Fruit fly (Drosophila melanogaster): ENCODE data around the gene Xpac.

The Xpac gene

DNA sequence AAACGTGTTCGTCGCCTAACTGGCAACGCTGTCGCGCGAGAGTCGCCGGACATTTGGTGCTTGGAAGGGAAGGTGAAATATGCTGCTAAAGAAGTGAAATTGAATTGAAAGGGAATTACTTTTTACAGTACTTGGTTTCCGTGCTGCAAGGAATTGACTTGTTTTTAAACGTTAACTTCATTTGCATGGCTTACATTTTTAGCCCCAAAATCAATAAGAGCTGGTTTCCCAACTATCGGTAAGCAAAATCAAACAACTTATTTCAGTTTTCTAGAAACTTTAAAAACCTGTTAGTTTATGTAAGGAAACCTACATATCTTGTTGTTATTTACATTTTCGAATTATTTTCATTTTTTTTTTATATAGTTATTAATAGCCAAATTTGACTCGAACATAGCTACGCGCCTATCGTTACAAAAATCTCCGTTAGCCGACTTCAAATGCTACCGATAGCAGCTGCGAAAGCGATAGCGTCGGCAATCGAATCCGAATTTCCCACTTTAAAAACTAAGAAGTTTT is 9.8 kb upstream of the Xpac start, which contains the start of the genes dgt4 and Nsun2 (continued):
- no peak for TF ChIP-seq oc (tag; optimal IDR thresholded peaks at IDR 0.05)
- no peak for TF ChIP-seq CG31388 (GFP tag; optimal IDR thresholded peaks at IDR 0.05)
- peak; percentile 65 for TF ChIP-seq Sry-δ (GFP tag; optimal IDR thresholded peaks at IDR 0.05)
- TF ChIP-seq NC2β (GFP tag; optimal IDR thresholded peaks at IDR 0.05) = no peak
- TF ChIP-seq hbn (GFP tag; IDR thresholded peaks at IDR 0.05; ENCODE audit: partially characterized antibody) = 0 out of 2 replicates have a peak, but pooled peaks have one; percentile 15
- peak; percentile 24 for TF ChIP-seq jumu (GFP tag; optimal IDR thresholded peaks at IDR 0.05)
- TF ChIP-seq NFAT (GFP tag; IDR thresholded peaks at IDR 0.05) = no peak
- TF ChIP-seq CG2116 (GFP tag; optimal IDR thresholded peaks at IDR 0.05) = peak; percentile 54
- peak; percentile 69 for TF ChIP-seq CG13287 (GFP tag; IDR thresholded peaks at IDR 0.05; ENCODE audit: partially characterized antibody)
- peak; percentile 32 for TF ChIP-seq CG12659 (GFP tag; optimal IDR thresholded peaks at IDR 0.05)
- peak; percentile 49 for TF ChIP-seq YL-1 (GFP tag; optimal IDR thresholded peaks at IDR 0.05)
- TF ChIP-seq row (GFP tag; IDR thresholded peaks at IDR 0.05) = peak; percentile 49
- peak; percentile 40 for TF ChIP-seq CG1603 (tag; optimal IDR thresholded peaks at IDR 0.05)
- peak; percentile 59 for TF ChIP-seq Bgb (GFP tag; IDR thresholded peaks at IDR 0.05; ENCODE audit: partially characterized antibody)
- TF ChIP-seq kay (GFP tag; optimal IDR thresholded peaks at IDR 0.05) = peak; percentile 29
- peak; percentile 0 to 7 for TF ChIP-seq dpn (GFP tag; optimal IDR thresholded peaks at IDR 0.05)
- TF ChIP-seq Med (GFP tag) = peak; percentile 64
- no peak for TF ChIP-seq CHES-1-like (GFP tag; optimal IDR thresholded peaks at IDR 0.05)
- TF ChIP-seq pzg (GFP tag; optimal IDR thresholded peaks at IDR 0.05) = peak; percentile 22
- no peak for TF ChIP-seq cato (GFP tag; optimal IDR thresholded peaks at IDR 0.05; ENCODE audit: borderline replicate concordance)
- TF ChIP-seq CG31441 (GFP tag; IDR thresholded peaks at IDR 0.05) = 0 out of 2 replicates have a peak, but pooled peaks have one; percentile 13
- TF ChIP-seq HLH4C (GFP tag; IDR thresholded peaks at IDR 0.05; ENCODE audit: partially characterized antibody) = 0 out of 3 replicates have a peak, but pooled peaks have one; percentile 46
- no peak for TF ChIP-seq ttk (GFP tag; IDR thresholded peaks at IDR 0.05)
- TF ChIP-seq unpg (GFP tag; optimal IDR thresholded peaks at IDR 0.05) = no peak
- peak; percentile 15 for TF ChIP-seq CG2712 (tag; optimal IDR thresholded peaks at IDR 0.05)
- TF ChIP-seq nerfin-1 (tag; optimal IDR thresholded peaks at IDR 0.05) = no peak
- TF ChIP-seq fru (optimal IDR thresholded peaks at IDR 0.05) = no peak
- no peak for TF ChIP-seq CkIIα-i1 (GFP tag; IDR thresholded peaks at IDR 0.05)
- TF ChIP-seq croc (GFP tag; conservative IDR thresholded peaks at IDR 0.05) = no peak
- TF ChIP-seq nmo (GFP tag; optimal IDR thresholded peaks at IDR 0.05) = peak; percentile 21
- no peak for TF ChIP-seq prd (optimal IDR thresholded peaks at IDR 0.05)
- TF ChIP-seq prd (GFP tag; IDR thresholded peaks at IDR 0.05) = peak; percentile 27; the same call in 1 of the 3 replicates
- peak; percentile 64 for TF ChIP-seq Dref (GFP tag; IDR thresholded peaks at IDR 0.05)
- TF ChIP-seq CG13775 (GFP tag; optimal IDR thresholded peaks at IDR 0.05) = peak; percentile 49
- 0 out of 4 replicates have a peak, but pooled peaks have one; percentile 9 for TF ChIP-seq chinmo (GFP tag; IDR thresholded peaks at IDR 0.05; ENCODE audit: partially characterized antibody)
- TF ChIP-seq amos (GFP tag; IDR thresholded peaks at IDR 0.05; ENCODE audit: partially characterized antibody) = peak; percentile 68
- TF ChIP-seq CG30403 (GFP tag; optimal IDR thresholded peaks at IDR 0.05) = peak; percentile 36
- TF ChIP-seq seq (GFP tag; IDR thresholded peaks at IDR 0.05) = no peak
- 0 out of 4 replicates have a peak, but pooled peaks have one; percentile 5 for TF ChIP-seq Gug (GFP tag; IDR thresholded peaks at IDR 0.05)
- TF ChIP-seq lola (GFP tag; optimal IDR thresholded peaks at IDR 0.05) = peak in 1 of 3 experiments; percentile 18
- TF ChIP-seq tin (GFP tag; optimal IDR thresholded peaks at IDR 0.05) = peak; percentile 4
- TF ChIP-seq Antp (GFP tag; optimal IDR thresholded peaks at IDR 0.05) = peak; percentile 33
- TF ChIP-seq Ets65A (GFP tag) = peak; percentile 90
- TF ChIP-seq vnd (GFP tag; IDR thresholded peaks at IDR 0.05; ENCODE audit: partially characterized antibody) = peak; percentile 44; the same call in 1 of the 3 replicates
- TF ChIP-seq CG16863 (GFP tag; optimal IDR thresholded peaks at IDR 0.05) = no peak
- TF ChIP-seq Side (GFP tag; optimal IDR thresholded peaks at IDR 0.05) = no peak
- TF ChIP-seq nau (GFP tag; optimal IDR thresholded peaks at IDR 0.05) = no peak

Measured in whole organism, embryonic.